Fruit fly (Drosophila melanogaster) whole organism, wandering third instar larva: ENCODE measurements around the gene Galphai.
A peak's percentile ranks its signal among the peaks of the same experiment; 100 is the strongest.

Experiments used
- Abd-B ChIP-seq: fragments of >200 bp; optimal IDR thresholded peaks from 2 replicates; lab custom pipeline; 2017; ENCODE audit warnings: missing biosample characterization, missing genetic modification characterization
- CG32264 ChIP-seq: fragments of 200-800 bp; sonication (Bioruptor generic); optimal IDR thresholded peaks from 2 replicates; lab custom pipeline; 2016; ENCODE audit warnings: missing biosample characterization, missing genetic modification characterization
- CG9705 ChIP-seq: fragments of 200-800 bp; sonication (Bioruptor generic); optimal IDR thresholded peaks from 2 replicates; lab custom pipeline; 2018; ENCODE audit warnings: missing biosample characterization, mild to moderate bottlenecking, missing genetic modification characterization
- CrebA ChIP-seq: fragments of 200-800 bp; sonication (Bioruptor generic); optimal IDR thresholded peaks from 2 replicates; lab custom pipeline; 2016; ENCODE audit warnings: missing biosample characterization, mild to moderate bottlenecking, missing genetic modification characterization, borderline replicate concordance
- Dif ChIP-seq: fragments of 200-275, 200-300 bp; sonication (Bioruptor generic); optimal IDR thresholded peaks from 2 replicates; lab custom pipeline; 2018; ENCODE audit warnings: missing biosample characterization, missing genetic modification characterization; ENCODE audit not compliant: partially characterized antibody
- GATAd ChIP-seq: sonication (Bioruptor generic); optimal IDR thresholded peaks from 2 replicates; lab custom pipeline; 2016; ENCODE audit warnings: missing biosample characterization, missing genetic modification characterization
- HLH106 ChIP-seq: fragments of 200-800 bp; optimal IDR thresholded peaks from 3 replicates; lab custom pipeline; 2019; ENCODE audit warnings: missing biosample characterization, mild to moderate bottlenecking, missing genetic modification characterization, moderate library complexity
- Hnf4 ChIP-seq: fragments of 200-800 bp; sonication (Bioruptor generic); optimal IDR thresholded peaks from 2 replicates; lab custom pipeline; 2016; ENCODE audit warnings: missing biosample characterization, mild to moderate bottlenecking, missing genetic modification characterization
- Hr78 ChIP-seq: fragments of >200 bp; optimal IDR thresholded peaks from 2 replicates; lab custom pipeline; 2017; ENCODE audit warnings: missing biosample characterization, missing genetic modification characterization
- Hr83 ChIP-seq: fragments of 200-300 bp; sonication (Bioruptor generic); optimal IDR thresholded peaks from 2 replicates; lab custom pipeline; 2016; ENCODE audit warnings: missing biosample characterization, mild to moderate bottlenecking, missing genetic modification characterization, moderate library complexity; ENCODE audit not compliant: poor library complexity, severe bottlenecking
- Jra ChIP-seq: sonication (Bioruptor generic); optimal IDR thresholded peaks from 2 replicates; lab custom pipeline; 2016; ENCODE audit warnings: missing biosample characterization, missing genetic modification characterization
- Mio ChIP-seq: sonication (Bioruptor generic); optimal IDR thresholded peaks from 2 replicates; lab custom pipeline; 2016; ENCODE audit warnings: missing biosample characterization, missing genetic modification characterization
- Myc ChIP-seq: fragments of >200 bp; optimal IDR thresholded peaks from 2 replicates; lab custom pipeline; 2017
- N ChIP-seq: fragments of >200 bp; optimal IDR thresholded peaks from 2 replicates; lab custom pipeline; 2018; ENCODE audit warnings: missing biosample characterization, missing external identifiers, missing genetic modification characterization
- OdsH ChIP-seq: fragments of 200-800 bp; sonication (Bioruptor generic); optimal IDR thresholded peaks from 2 replicates; lab custom pipeline; 2016; ENCODE audit warnings: missing biosample characterization, mild to moderate bottlenecking, missing genetic modification characterization
- Rel ChIP-seq, 2 experiments: fragments of 200-800 bp; sonication (Bioruptor generic) in 1 of 2; optimal IDR thresholded peaks; 2 replicates in 1 of 2; 3 replicates in 1 of 2; lab custom pipeline; 2016 to 2019; ENCODE audit warnings: mild to moderate bottlenecking in 2 of 2, missing biosample characterization in 2 of 2, missing genetic modification characterization in 2 of 2, moderate library complexity in 1 of 2
- Sp1 ChIP-seq: fragments of 200-800 bp; sonication (Bioruptor generic); optimal IDR thresholded peaks from 3 replicates; lab custom pipeline; 2019; ENCODE audit warnings: missing biosample characterization, mild to moderate bottlenecking, missing genetic modification characterization, moderate library complexity
- Vsx2 ChIP-seq: fragments of 200-300, 225-300 bp; sonication (Bioruptor generic); optimal IDR thresholded peaks from 2 replicates; lab custom pipeline; 2018; ENCODE audit warnings: missing biosample characterization, missing genetic modification characterization; ENCODE audit not compliant: partially characterized antibody
- brk ChIP-seq: fragments of 200-800 bp; sonication (Bioruptor generic); optimal IDR thresholded peaks from 2 replicates; lab custom pipeline; 2016; ENCODE audit warnings: missing biosample characterization, mild to moderate bottlenecking, missing genetic modification characterization
- dl ChIP-seq, 2 experiments: fragments of 175-275, 200-275 bp in 1 of 2; fragments of 200-275 bp in 1 of 2; sonication (Bioruptor generic); optimal IDR thresholded peaks; lab custom pipeline; 2018; ENCODE audit warnings: mild to moderate bottlenecking in 2 of 2, missing biosample characterization in 2 of 2, missing genetic modification characterization in 2 of 2, moderate library complexity in 2 of 2; ENCODE audit not compliant: partially characterized antibody in 2 of 2, insufficient read depth in 1 of 2
- dmrt93B ChIP-seq: fragments of 200-800 bp; sonication (Bioruptor generic); optimal IDR thresholded peaks from 2 replicates; lab custom pipeline; 2018; ENCODE audit warnings: missing biosample characterization, mild to moderate bottlenecking, missing genetic modification characterization
- dsf ChIP-seq: sonication (Bioruptor generic); optimal IDR thresholded peaks from 2 replicates; lab custom pipeline; 2016; ENCODE audit warnings: missing biosample characterization, missing genetic modification characterization, borderline replicate concordance
- ey ChIP-seq: fragments of 200-800 bp; sonication (Bioruptor generic); optimal IDR thresholded peaks from 2 replicates; lab custom pipeline; 2016; ENCODE audit warnings: missing biosample characterization, missing genetic modification characterization
- foxo ChIP-seq, 2 experiments: fragments of 200-800 bp; sonication (Bioruptor generic); optimal IDR thresholded peaks; 2 replicates in 1 of 2; 3 replicates in 1 of 2; lab custom pipeline; 2016 to 2017; ENCODE audit warnings: missing biosample characterization in 2 of 2, missing genetic modification characterization in 2 of 2
- h ChIP-seq: fragments of 200-800 bp; sonication (Bioruptor generic); optimal IDR thresholded peaks from 3 replicates; lab custom pipeline; 2016; ENCODE audit warnings: missing biosample characterization, mild to moderate bottlenecking, missing genetic modification characterization
- jim ChIP-seq: fragments of 175-275, 200-325 bp; sonication (Bioruptor generic); optimal IDR thresholded peaks from 2 replicates; lab custom pipeline; 2016; ENCODE audit warnings: missing biosample characterization, mild to moderate bottlenecking, missing genetic modification characterization
- lola ChIP-seq: fragments of >200 bp; optimal IDR thresholded peaks from 2 replicates; lab custom pipeline; 2017; ENCODE audit warnings: missing biosample characterization, missing genetic modification characterization
- pan ChIP-seq: fragments of >200 bp; optimal IDR thresholded peaks from 2 replicates; lab custom pipeline; 2017
- psq ChIP-seq: fragments of 200-800 bp; sonication (Bioruptor generic); optimal IDR thresholded peaks from 3 replicates; lab custom pipeline; 2017; ENCODE audit warnings: missing biosample characterization, mild to moderate bottlenecking, missing genetic modification characterization, moderate library complexity
- rgr ChIP-seq: fragments of 200-800 bp; sonication (Bioruptor generic); optimal IDR thresholded peaks from 3 replicates; lab custom pipeline; 2016; ENCODE audit warnings: missing biosample characterization, mild to moderate bottlenecking, missing genetic modification characterization
- sage ChIP-seq: fragments of 200-800 bp; sonication (Bioruptor generic); optimal IDR thresholded peaks from 2 replicates; lab custom pipeline; 2016; ENCODE audit warnings: missing biosample characterization, mild to moderate bottlenecking, missing genetic modification characterization
- sv ChIP-seq: fragments of 200-800 bp; sonication (Bioruptor generic); optimal IDR thresholded peaks from 3 replicates; lab custom pipeline; 2016; ENCODE audit warnings: missing biosample characterization, missing genetic modification characterization
- tai ChIP-seq: sonication (Bioruptor generic); optimal IDR thresholded peaks from 2 replicates; lab custom pipeline; 2016; ENCODE audit warnings: missing biosample characterization, missing genetic modification characterization
- usp ChIP-seq: fragments of >200 bp; optimal IDR thresholded peaks from 2 replicates; lab custom pipeline; 2017; ENCODE audit warnings: missing biosample characterization, missing genetic modification characterization
- woc ChIP-seq: sonication (Bioruptor generic); optimal IDR thresholded peaks from 2 replicates; lab custom pipeline; 2016; ENCODE audit warnings: missing biosample characterization, mild to moderate bottlenecking, missing genetic modification characterization

Galphai gene

DNA sequence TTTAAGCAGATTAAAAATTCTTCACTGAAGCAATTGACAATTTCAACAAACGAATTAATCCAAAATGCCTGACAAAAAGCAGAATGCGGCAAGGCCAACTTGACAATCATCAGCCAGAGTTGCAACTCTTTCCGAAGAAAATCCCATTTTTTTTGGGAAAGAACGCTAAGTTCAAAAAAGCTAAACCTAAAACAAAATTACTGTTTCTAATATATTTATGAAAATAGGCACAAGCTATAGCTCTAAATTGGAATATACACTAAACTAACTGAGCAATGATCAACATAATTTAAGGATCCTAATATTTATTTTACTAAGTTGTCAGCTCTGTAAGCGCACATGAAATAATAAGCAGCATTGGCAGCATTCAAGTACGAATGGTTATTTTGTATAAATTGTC is 7.5 kb downstream of the Galphai start, which contains the start of gene CG10063:
CG10063 (minus strand) TSS at position 101 of the 400 bp plus-strand sequence.
- TF ChIP-seq Dif (GFP tag; lab: Kevin White, UChicago) (no peak), dsf (no peak), Hr83 (GFP tag; lab: Kevin White, UChicago) (no peak), Myc (lab: Kevin White, UChicago) (no peak), psq (GFP tag; lab: Kevin White, UChicago) (no peak), CG32264 (no peak), brk (GFP tag; lab: Kevin White, UChicago) (no peak), h (GFP tag; lab: Kevin White, UChicago) (no peak), tai (GFP tag; lab: Kevin White, UChicago) (no peak), lola (GFP tag; lab: Kevin White, UChicago) (no peak), Abd-B (GFP tag; lab: Kevin White, UChicago) (no peak), sage (GFP tag; lab: Kevin White, UChicago) (no peak), N (GFP tag; lab: Kevin White, UChicago) (no peak), Rel (GFP tag; optimal IDR thresholded peaks at IDR 0.05; lab: Kevin White, UChicago) (no peak), Rel (tag; optimal IDR thresholded peaks at IDR 0.05; lab: Kevin White, UChicago) (no peak), Mio (GFP tag; lab: Kevin White, UChicago) (no peak), dl (GFP tag; optimal IDR thresholded peaks at IDR 0.05; lab: Kevin White, UChicago; ENCODE audit: insufficient read depth in 1 of 2, partially characterized antibody in 2 of 2) (no peak), GATAd (GFP tag; lab: Kevin White, UChicago) (no peak), Vsx2 (GFP tag; lab: Kevin White, UChicago) (no peak), foxo (GFP tag; optimal IDR thresholded peaks at IDR 0.05; lab: Kevin White, UChicago) (no peak), HLH106 (tag; lab: Kevin White, UChicago) (no peak)

DNA sequence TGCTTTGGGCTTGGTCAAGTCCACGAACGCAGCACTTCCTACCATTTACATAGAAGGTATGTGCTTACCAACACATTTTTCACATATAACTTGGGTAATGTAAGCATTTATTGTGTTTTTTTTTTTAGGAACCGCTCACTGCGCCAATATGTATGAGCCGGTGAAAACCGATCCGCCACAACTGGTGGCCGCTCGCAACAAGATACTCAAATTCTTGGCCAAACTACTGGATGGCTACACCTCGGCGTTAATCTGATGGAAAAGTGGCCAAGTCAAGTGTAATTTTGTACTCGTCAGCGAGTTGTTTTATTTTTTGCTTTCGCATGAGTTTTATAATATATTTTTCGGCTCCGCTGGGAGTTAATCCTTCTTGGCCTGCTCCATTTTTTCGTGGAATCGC is 8.5 kb downstream of the Galphai start:
- TF ChIP-seq CG9705 (GFP tag; lab: Kevin White, UChicago) = no peak
- no peak for TF ChIP-seq brk (GFP tag; lab: Kevin White, UChicago)
- TF ChIP-seq GATAd (GFP tag; lab: Kevin White, UChicago) = no peak
- no peak for TF ChIP-seq dsf
- no peak for TF ChIP-seq Hr78 (GFP tag; lab: Kevin White, UChicago)
- TF ChIP-seq h (GFP tag; lab: Kevin White, UChicago) = no peak
- no peak for TF ChIP-seq Rel (GFP tag; optimal IDR thresholded peaks at IDR 0.05; lab: Kevin White, UChicago)
- no peak for TF ChIP-seq Rel (tag; optimal IDR thresholded peaks at IDR 0.05; lab: Kevin White, UChicago)

DNA sequence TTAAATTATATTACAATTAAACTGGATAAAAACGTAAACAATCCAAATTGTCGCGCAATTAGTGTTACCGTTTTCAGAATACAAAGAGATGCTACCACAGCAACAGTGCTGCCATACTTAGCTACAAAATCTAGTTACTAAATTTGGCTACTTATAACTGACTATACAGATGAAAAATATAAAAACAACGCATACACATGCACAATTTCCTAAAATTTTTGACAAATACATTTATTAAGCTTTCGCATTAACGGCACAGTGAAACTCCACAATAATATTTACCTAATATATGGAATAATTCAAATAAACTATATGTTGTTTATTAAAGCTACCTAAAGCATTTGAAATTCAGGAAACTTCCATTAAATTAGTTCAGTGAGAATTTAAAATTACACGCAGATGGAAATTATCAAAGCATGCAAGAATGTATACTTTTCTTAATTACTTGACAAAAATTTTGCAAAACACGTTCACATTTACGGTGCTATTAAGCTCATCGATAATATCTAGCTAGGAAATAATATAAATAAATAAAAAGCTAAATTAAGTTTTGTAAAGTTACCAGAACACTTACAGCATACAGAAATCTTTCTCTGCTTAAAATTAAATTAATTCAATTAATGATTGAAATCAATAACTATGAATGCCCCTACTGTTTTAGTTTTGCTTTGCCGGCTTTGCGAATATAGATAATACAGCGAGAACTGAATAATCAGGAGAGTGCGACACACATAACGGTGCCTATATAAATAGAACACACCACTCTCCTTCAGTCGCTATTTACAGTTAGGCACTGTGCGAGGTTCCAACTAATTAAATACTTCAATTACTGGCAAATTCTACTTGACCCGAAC is 10.7 kb downstream of the Galphai start, which contains the start of the genes Mis12 and CG9953:
Mis12 (minus strand) TSS at position 88 of the 854 bp plus-strand sequence.
CG9953 (plus strand) TSS at position 698 of the 854 bp plus-strand sequence.
- peak; percentile 15 for TF ChIP-seq sv (GFP tag; lab: Kevin White, UChicago)
- TF ChIP-seq pan (lab: Kevin White, UChicago) = no peak
- TF ChIP-seq Hr83 (GFP tag; lab: Kevin White, UChicago) = no peak
- peak; percentile 96 for TF ChIP-seq Myc (lab: Kevin White, UChicago)
- TF ChIP-seq usp (GFP tag; lab: Kevin White, UChicago) = no peak
- no peak for TF ChIP-seq dl (GFP tag; optimal IDR thresholded peaks at IDR 0.05; lab: Kevin White, UChicago; ENCODE audit: insufficient read depth in 1 of 2, partially characterized antibody in 2 of 2)
- no peak for TF ChIP-seq CrebA
- TF ChIP-seq Hr78 (GFP tag; lab: Kevin White, UChicago) = no peak
- no peak for TF ChIP-seq dsf
- TF ChIP-seq Hnf4 = no peak
- peak; percentile 40 for TF ChIP-seq HLH106 (tag; lab: Kevin White, UChicago)
- no peak for TF ChIP-seq Vsx2 (GFP tag; lab: Kevin White, UChicago)
- peak; percentile 65 for TF ChIP-seq woc (GFP tag; lab: Kevin White, UChicago)
- TF ChIP-seq jim (GFP tag; lab: Kevin White, UChicago) = no peak
- no peak for TF ChIP-seq Abd-B (GFP tag; lab: Kevin White, UChicago)
- no peak for TF ChIP-seq brk (GFP tag; lab: Kevin White, UChicago)
- peak; percentile 6 for TF ChIP-seq h (GFP tag; lab: Kevin White, UChicago)
- peak; percentile 53 for TF ChIP-seq Sp1 (GFP tag; lab: Kevin White, UChicago)
- peak; percentile 10 for TF ChIP-seq dmrt93B (GFP tag; lab: Kevin White, UChicago)
- TF ChIP-seq OdsH (GFP tag; lab: Kevin White, UChicago) = peak; percentile 39
- peak; percentile 74 for TF ChIP-seq psq (GFP tag; lab: Kevin White, UChicago)
- TF ChIP-seq foxo (GFP tag; optimal IDR thresholded peaks at IDR 0.05; lab: Kevin White, UChicago) = peak in 1 of 2 experiments; percentile 44
- TF ChIP-seq N (GFP tag; lab: Kevin White, UChicago) = no peak
- no peak for TF ChIP-seq Rel (GFP tag; optimal IDR thresholded peaks at IDR 0.05; lab: Kevin White, UChicago)
- TF ChIP-seq Rel (tag; optimal IDR thresholded peaks at IDR 0.05; lab: Kevin White, UChicago) = no peak
- TF ChIP-seq rgr (GFP tag; lab: Kevin White, UChicago) = peak; percentile 40
- TF ChIP-seq Jra (GFP tag; lab: Kevin White, UChicago) = no peak
- no peak for TF ChIP-seq tai (GFP tag; lab: Kevin White, UChicago)
- no peak for TF ChIP-seq GATAd (GFP tag; lab: Kevin White, UChicago)
- TF ChIP-seq ey (GFP tag; lab: Kevin White, UChicago) = peak; percentile 22
